Fruit fly (Drosophila melanogaster) whole organism: ENCODE measurements around the gene ems.

Source experiments
- CG8478 ChIP-seq: fragments of >200 bp; optimal IDR thresholded peaks from 2 replicates; lab custom pipeline; 2018; ENCODE audit warnings: inconsistent platforms
- Dll ChIP-seq: fragments of >200 bp; optimal IDR thresholded peaks from 2 replicates; lab custom pipeline; 2017
- EcR ChIP-seq, 2 experiments: fragments of >200 bp; optimal IDR thresholded peaks; 2 replicates each; lab custom pipeline; 2017; ENCODE audit warnings: missing biosample characterization in 2 of 2, missing genetic modification characterization in 2 of 2, missing genetic modification reagents in 2 of 2
- pan ChIP-seq: fragments of >200 bp; optimal IDR thresholded peaks from 2 replicates; lab custom pipeline; 2017
- psq ChIP-seq: fragments of >200 bp; optimal IDR thresholded peaks from 2 replicates; lab custom pipeline; 2017
- usp ChIP-seq: fragments of >200 bp; optimal IDR thresholded peaks from 2 replicates; lab custom pipeline; 2017; ENCODE audit warnings: missing biosample characterization, missing genetic modification characterization, mixed read lengths

ems gene

dm6 chr3R:13884929-13885328, 16.7 kb upstream of the ems start:
- TF ChIP-seq CG8478 (lab: Kevin White, UChicago) (no peak), EcR (GFP tag; optimal IDR thresholded peaks at IDR 0.05; lab: Kevin White, UChicago) (no peak), psq (lab: Kevin White, UChicago) (no peak), usp (GFP tag; lab: Kevin White, UChicago) (no peak), Dll (no peak), pan (lab: Kevin White, UChicago) (no peak)

- TF ChIP-seq EcR (GFP tag; optimal IDR thresholded peaks at IDR 0.05; lab: Kevin White, UChicago): no peak
- TF ChIP-seq Dll: no peak
- TF ChIP-seq usp (GFP tag; lab: Kevin White, UChicago): no peak
- TF ChIP-seq psq (lab: Kevin White, UChicago): no peak
- no peak for TF ChIP-seq CG8478 (lab: Kevin White, UChicago)
- TF ChIP-seq pan (lab: Kevin White, UChicago): no peak
These were observed 13.8 kb upstream of the ems start for dm6 chr3R:13887812-13888211.

- TF ChIP-seq CG8478 (lab: Kevin White, UChicago): no peak
- TF ChIP-seq Dll: no peak
- TF ChIP-seq usp (GFP tag; lab: Kevin White, UChicago): no peak
- no peak for TF ChIP-seq pan (lab: Kevin White, UChicago)
- TF ChIP-seq psq (lab: Kevin White, UChicago): no peak
- no peak for TF ChIP-seq EcR (GFP tag; optimal IDR thresholded peaks at IDR 0.05; lab: Kevin White, UChicago)
These were observed 13.3 kb upstream of the ems start for dm6 chr3R:13888332-13888731.

- TF ChIP-seq Dll: no peak
- no peak for TF ChIP-seq EcR (GFP tag; optimal IDR thresholded peaks at IDR 0.05; lab: Kevin White, UChicago)
These were observed 8.8 kb upstream of the ems start for dm6 chr3R:13892870-13893269.

- TF ChIP-seq pan (lab: Kevin White, UChicago) (no peak), Dll (no peak), usp (GFP tag; lab: Kevin White, UChicago) (no peak), psq (lab: Kevin White, UChicago) (no peak), EcR (GFP tag; optimal IDR thresholded peaks at IDR 0.05; lab: Kevin White, UChicago) (no peak), CG8478 (lab: Kevin White, UChicago) (no peak)
These were observed 6.9 kb upstream of the ems start for dm6 chr3R:13894756-13895155.

- no peak for TF ChIP-seq usp (GFP tag; lab: Kevin White, UChicago)
- TF ChIP-seq EcR (GFP tag; optimal IDR thresholded peaks at IDR 0.05; lab: Kevin White, UChicago): no peak
- no peak for TF ChIP-seq Dll
- no peak for TF ChIP-seq CG8478 (lab: Kevin White, UChicago)
- TF ChIP-seq pan (lab: Kevin White, UChicago): no peak
- no peak for TF ChIP-seq psq (lab: Kevin White, UChicago)
These were observed 6.1 kb upstream of the ems start for dm6 chr3R:13895602-13896001.

- TF ChIP-seq Dll (no peak), usp (GFP tag; lab: Kevin White, UChicago) (no peak), pan (lab: Kevin White, UChicago) (no peak), CG8478 (lab: Kevin White, UChicago) (no peak), psq (lab: Kevin White, UChicago) (no peak)
These were observed 4.8 kb upstream of the ems start for dm6 chr3R:13896854-13897253.

- TF ChIP-seq Dll (no peak), pan (lab: Kevin White, UChicago) (no peak), psq (lab: Kevin White, UChicago) (no peak), usp (GFP tag; lab: Kevin White, UChicago) (no peak)
These were observed 1.9 kb upstream of the ems start for dm6 chr3R:13899727-13900209.

- no peak for TF ChIP-seq psq (lab: Kevin White, UChicago)
- TF ChIP-seq CG8478 (lab: Kevin White, UChicago): no peak
- no peak for TF ChIP-seq usp (GFP tag; lab: Kevin White, UChicago)
- no peak for TF ChIP-seq Dll
- no peak for TF ChIP-seq EcR (GFP tag; optimal IDR thresholded peaks at IDR 0.05; lab: Kevin White, UChicago)
- no peak for TF ChIP-seq pan (lab: Kevin White, UChicago)
These were observed 5.1 kb downstream of the ems start for dm6 chr3R:13906759-13907158.

dm6 chr3R:13907355-13908105, 5.9 kb downstream of the ems start:
- TF ChIP-seq CG8478 (lab: Kevin White, UChicago): no peak
- no peak for TF ChIP-seq pan (lab: Kevin White, UChicago)
- TF ChIP-seq psq (lab: Kevin White, UChicago): no peak
- no peak for TF ChIP-seq EcR (GFP tag; optimal IDR thresholded peaks at IDR 0.05; lab: Kevin White, UChicago)
- TF ChIP-seq usp (GFP tag; lab: Kevin White, UChicago): no peak
- TF ChIP-seq Dll: no peak

- no peak for TF ChIP-seq CG8478 (lab: Kevin White, UChicago)
- no peak for TF ChIP-seq usp (GFP tag; lab: Kevin White, UChicago)
- no peak for TF ChIP-seq Dll
- TF ChIP-seq psq (lab: Kevin White, UChicago): no peak
- TF ChIP-seq pan (lab: Kevin White, UChicago): no peak
- TF ChIP-seq EcR (GFP tag; optimal IDR thresholded peaks at IDR 0.05; lab: Kevin White, UChicago): no peak
These were observed 7.4 kb downstream of the ems start for dm6 chr3R:13909065-13909464.

- TF ChIP-seq pan (lab: Kevin White, UChicago) (no peak), Dll (no peak), usp (GFP tag; lab: Kevin White, UChicago) (no peak), psq (lab: Kevin White, UChicago) (no peak), EcR (GFP tag; optimal IDR thresholded peaks at IDR 0.05; lab: Kevin White, UChicago) (no peak), CG8478 (lab: Kevin White, UChicago) (no peak)
These were observed 8.2 kb downstream of the ems start for dm6 chr3R:13909899-13910298.
